Worm (Caenorhabditis elegans) whole organism, late embryonic: ENCODE data around the gene srg-59.

ENCODE experiments used
- ama-1 ChIP-seq: fragments of 150-350 bp; optimal IDR thresholded peaks from 2 replicates; lab custom pipeline; 2014
- ceh-45 ChIP-seq: fragments of 200-800 bp; sonication (Bioruptor generic); IDR thresholded peaks from 2 replicates; pipeline ENCODE4 v1.3.6; 2022; ENCODE audit warnings: missing genetic modification reagents, missing genetic modification characterization, missing compliant biosample characterization
- dve-1 ChIP-seq: sonication (generic microtip); optimal IDR thresholded peaks from 2 replicates; lab custom pipeline; 2017; ENCODE audit warnings: antibody characterized with exemption, mild to moderate bottlenecking, missing genetic modification characterization, missing compliant biosample characterization
- elt-4 ChIP-seq: sonication (generic microtip); optimal IDR thresholded peaks from 2 replicates; lab custom pipeline; 2016; ENCODE audit warnings: missing genetic modification characterization, missing compliant biosample characterization
- nhr-11 ChIP-seq: fragments of 150-350 bp; optimal IDR thresholded peaks from 2 replicates; lab custom pipeline; 2014; ENCODE audit warnings: missing biosample characterization, missing genetic modification characterization
- pag-3 ChIP-seq: sonication (generic microtip); optimal IDR thresholded peaks from 2 replicates; lab custom pipeline; 2016; ENCODE audit warnings: missing compliant biosample characterization, missing genetic modification characterization, borderline replicate concordance
- pqm-1 ChIP-seq: sonication (generic microtip); optimal IDR thresholded peaks from 2 replicates; lab custom pipeline; 2016; ENCODE audit warnings: missing genetic modification characterization, missing compliant biosample characterization
- tbx-2 ChIP-seq: sonication (generic microtip); optimal IDR thresholded peaks from 2 replicates; lab custom pipeline; 2016; ENCODE audit warnings: missing genetic modification characterization, missing compliant biosample characterization

- TF ChIP-seq pag-3 (tag; lab: Kevin White, UChicago): no peak
- TF ChIP-seq elt-4 (tag; lab: Kevin White, UChicago): no peak
- no peak for TF ChIP-seq ceh-45 (GFP tag; lab: Robert Waterston, UW)
- TF ChIP-seq pqm-1 (tag; lab: Kevin White, UChicago): no peak
- TF ChIP-seq ama-1 (lab: Kevin White, UChicago): no peak
- no peak for TF ChIP-seq tbx-2 (tag; lab: Kevin White, UChicago)
- TF ChIP-seq dve-1 (tag; lab: Kevin White, UChicago): no peak
- no peak for TF ChIP-seq nhr-11 (tag; lab: Kevin White, UChicago)
Observed at ce11 chrV:2753007-2753406, 27.9 kb upstream of the srg-59 start, which contains the start of gene srx-26.
